Worm (Caenorhabditis elegans) whole organism, late embryonic: ENCODE results near the gene bbln-1.

ENCODE experiments used
- F13H6.1 ChIP-seq: sonication (generic microtip); optimal IDR thresholded peaks from 2 replicates; lab custom pipeline; 2016; ENCODE audit warnings: missing genetic modification characterization, missing compliant biosample characterization
- Y22D7AL.16 ChIP-seq: sonication (generic microtip); optimal IDR thresholded peaks from 2 replicates; lab custom pipeline; 2016; ENCODE audit warnings: missing genetic modification characterization, missing compliant biosample characterization
- ahr-1 ChIP-seq: sonication (generic microtip); optimal IDR thresholded peaks from 2 replicates; lab custom pipeline; 2016; ENCODE audit warnings: missing genetic modification characterization, missing compliant biosample characterization
- ama-1 ChIP-seq: fragments of 150-350 bp; optimal IDR thresholded peaks from 2 replicates; lab custom pipeline; 2014
- ceh-14 ChIP-seq: sonication (generic microtip); optimal IDR thresholded peaks from 2 replicates; lab custom pipeline; 2016; ENCODE audit warnings: missing genotype, missing genetic modification characterization, missing compliant biosample characterization
- ceh-18 ChIP-seq: sonication (generic microtip); optimal IDR thresholded peaks from 2 replicates; lab custom pipeline; 2016; ENCODE audit warnings: missing genetic modification characterization, missing compliant biosample characterization
- ceh-19 ChIP-seq: fragments of 200-800 bp; sonication (Bioruptor generic); optimal IDR thresholded peaks from 2 replicates; lab custom pipeline; 2018; ENCODE audit warnings: mild to moderate bottlenecking, missing genetic modification characterization, missing compliant biosample characterization
- ceh-2 ChIP-seq: sonication (generic microtip); optimal IDR thresholded peaks from 2 replicates; lab custom pipeline; 2016; ENCODE audit warnings: missing genotype, missing genetic modification characterization, missing compliant biosample characterization
- ceh-24 ChIP-seq: sonication (generic microtip); optimal IDR thresholded peaks from 2 replicates; lab custom pipeline; 2016; ENCODE audit warnings: mild to moderate bottlenecking, missing genetic modification characterization, missing compliant biosample characterization
- ceh-30 ChIP-seq: fragments of 150-350 bp; optimal IDR thresholded peaks from 2 replicates; lab custom pipeline; 2014; ENCODE audit warnings: missing biosample characterization, missing genetic modification characterization
- ceh-31 ChIP-seq: sonication (generic microtip); optimal IDR thresholded peaks from 2 replicates; lab custom pipeline; 2016; ENCODE audit warnings: missing genetic modification characterization, missing compliant biosample characterization
- ceh-34 ChIP-seq: sonication (generic microtip); optimal IDR thresholded peaks from 2 replicates; lab custom pipeline; 2016; ENCODE audit warnings: mild to moderate bottlenecking, missing genetic modification characterization, missing compliant biosample characterization
- ceh-45 ChIP-seq: fragments of 200-800 bp; sonication (Bioruptor generic); IDR thresholded peaks from 2 replicates; pipeline ENCODE4 v1.3.6; 2022; ENCODE audit warnings: missing genetic modification reagents, missing genetic modification characterization, missing compliant biosample characterization
- ceh-9 ChIP-seq: sonication (generic microtip); optimal IDR thresholded peaks from 2 replicates; lab custom pipeline; 2016; ENCODE audit warnings: mild to moderate bottlenecking, missing genetic modification characterization, inconsistent platforms, missing compliant biosample characterization
- che-1 ChIP-seq: sonication (generic microtip); optimal IDR thresholded peaks from 2 replicates; lab custom pipeline; 2016; ENCODE audit warnings: mild to moderate bottlenecking, missing genetic modification characterization, missing compliant biosample characterization
- elt-2 ChIP-seq: sonication (generic microtip); optimal IDR thresholded peaks from 2 replicates; lab custom pipeline; 2016; ENCODE audit warnings: missing genetic modification reagents, missing genetic modification characterization, missing compliant biosample characterization
- fkh-10 ChIP-seq: fragments of 150-350 bp; optimal IDR thresholded peaks from 2 replicates; lab custom pipeline; 2014; ENCODE audit warnings: missing biosample characterization, missing genetic modification reagents, missing genetic modification characterization
- fkh-6 ChIP-seq: sonication (generic microtip); optimal IDR thresholded peaks from 2 replicates; lab custom pipeline; 2016; ENCODE audit warnings: missing genetic modification characterization, missing compliant biosample characterization
- hlh-15 ChIP-seq: sonication (generic microtip); optimal IDR thresholded peaks from 2 replicates; lab custom pipeline; 2016; ENCODE audit warnings: missing genetic modification characterization, missing compliant biosample characterization
- hlh-30 ChIP-seq: sonication (generic microtip); optimal IDR thresholded peaks from 2 replicates; lab custom pipeline; 2017; ENCODE audit warnings: antibody characterized with exemption, missing genetic modification characterization, missing compliant biosample characterization; ENCODE audit not compliant: insufficient read depth
- hlh-6 ChIP-seq: sonication (generic microtip); optimal IDR thresholded peaks from 2 replicates; lab custom pipeline; 2016; ENCODE audit warnings: missing genotype, missing genetic modification characterization, missing compliant biosample characterization
- lim-6 ChIP-seq: sonication (generic microtip); optimal IDR thresholded peaks from 2 replicates; lab custom pipeline; 2016; ENCODE audit warnings: missing genetic modification characterization, missing compliant biosample characterization
- lin-11 ChIP-seq: fragments of 200-800 bp; sonication (Bioruptor generic); optimal IDR thresholded peaks from 2 replicates; lab custom pipeline; 2018; ENCODE audit warnings: mild to moderate bottlenecking, missing genetic modification characterization, missing compliant biosample characterization
- madf-2 ChIP-seq: sonication (generic microtip); optimal IDR thresholded peaks from 2 replicates; lab custom pipeline; 2017; ENCODE audit warnings: missing genetic modification characterization, missing compliant biosample characterization
- mec-3 ChIP-seq: sonication (generic microtip); optimal IDR thresholded peaks from 2 replicates; lab custom pipeline; 2016; ENCODE audit warnings: borderline replicate concordance, missing genetic modification characterization, missing compliant biosample characterization
- nfya-1 ChIP-seq: sonication (generic microtip); optimal IDR thresholded peaks from 2 replicates; lab custom pipeline; 2017; ENCODE audit warnings: missing genetic modification characterization, mild to moderate bottlenecking, missing compliant biosample characterization, antibody characterized with exemption, moderate library complexity
- nhr-232 ChIP-seq: sonication (generic microtip); optimal IDR thresholded peaks from 2 replicates; lab custom pipeline; 2016; ENCODE audit warnings: missing genetic modification characterization, missing compliant biosample characterization
- npax-4 ChIP-seq: sonication (generic microtip); optimal IDR thresholded peaks from 2 replicates; lab custom pipeline; 2016; ENCODE audit warnings: missing genetic modification characterization, missing compliant biosample characterization
- odd-2 ChIP-seq: sonication (generic microtip); optimal IDR thresholded peaks from 2 replicates; lab custom pipeline; 2017; ENCODE audit warnings: antibody characterized with exemption, mild to moderate bottlenecking, missing genetic modification characterization, missing compliant biosample characterization
- pag-3 ChIP-seq: sonication (generic microtip); optimal IDR thresholded peaks from 2 replicates; lab custom pipeline; 2016; ENCODE audit warnings: missing compliant biosample characterization, missing genetic modification characterization, borderline replicate concordance
- pat-9 ChIP-seq: fragments of 200-800 bp; sonication (Bioruptor generic); optimal IDR thresholded peaks from 2 replicates; lab custom pipeline; 2018; ENCODE audit warnings: mild to moderate bottlenecking, missing genetic modification characterization, moderate library complexity, missing compliant biosample characterization
- pax-1 ChIP-seq: fragments of 150-350 bp; optimal IDR thresholded peaks from 2 replicates; lab custom pipeline; 2014; ENCODE audit warnings: missing biosample characterization, missing genetic modification characterization
- pros-1 ChIP-seq: fragments of 150-350 bp; optimal IDR thresholded peaks from 2 replicates; lab custom pipeline; 2014; ENCODE audit warnings: missing biosample characterization, missing genetic modification reagents, missing genetic modification characterization
- rnt-1 ChIP-seq: sonication (generic microtip); optimal IDR thresholded peaks from 2 replicates; lab custom pipeline; 2016; ENCODE audit warnings: missing genetic modification characterization, missing compliant biosample characterization
- sox-2 ChIP-seq: fragments of 200-800 bp; sonication (Bioruptor generic); IDR thresholded peaks from 2 replicates; pipeline ENCODE4 v1.3.6; 2022; ENCODE audit warnings: missing genetic modification reagents, missing genetic modification characterization, missing compliant biosample characterization
- tbx-2 ChIP-seq: sonication (generic microtip); optimal IDR thresholded peaks from 2 replicates; lab custom pipeline; 2016; ENCODE audit warnings: missing genetic modification characterization, missing compliant biosample characterization
- unc-3 ChIP-seq, 2 experiments: fragments of 200-800 bp in 1 of 2; sonication (Bioruptor generic) in 1 of 2; sonication (generic microtip) in 1 of 2; conservative IDR thresholded peaks in 1 of 2; optimal IDR thresholded peaks in 1 of 2; 2 replicates each; pipeline versions ENCODE4 v1.3.6 to Lab custom; 2016 to 2022; ENCODE audit warnings: missing compliant biosample characterization in 2 of 2, missing genetic modification characterization in 2 of 2, missing genetic modification reagents in 1 of 2
- unc-42 ChIP-seq: sonication (generic microtip); optimal IDR thresholded peaks from 2 replicates; lab custom pipeline; 2016; ENCODE audit warnings: missing genotype, missing genetic modification characterization, missing compliant biosample characterization
- unc-55 ChIP-seq: sonication (generic microtip); optimal IDR thresholded peaks from 2 replicates; lab custom pipeline; 2017; ENCODE audit warnings: missing biosample characterization, missing genetic modification reagents, missing genetic modification characterization
- unc-86 ChIP-seq: sonication (generic microtip); optimal IDR thresholded peaks from 2 replicates; lab custom pipeline; 2016; ENCODE audit warnings: missing genetic modification characterization, missing compliant biosample characterization

The bbln-1 gene

DNA sequence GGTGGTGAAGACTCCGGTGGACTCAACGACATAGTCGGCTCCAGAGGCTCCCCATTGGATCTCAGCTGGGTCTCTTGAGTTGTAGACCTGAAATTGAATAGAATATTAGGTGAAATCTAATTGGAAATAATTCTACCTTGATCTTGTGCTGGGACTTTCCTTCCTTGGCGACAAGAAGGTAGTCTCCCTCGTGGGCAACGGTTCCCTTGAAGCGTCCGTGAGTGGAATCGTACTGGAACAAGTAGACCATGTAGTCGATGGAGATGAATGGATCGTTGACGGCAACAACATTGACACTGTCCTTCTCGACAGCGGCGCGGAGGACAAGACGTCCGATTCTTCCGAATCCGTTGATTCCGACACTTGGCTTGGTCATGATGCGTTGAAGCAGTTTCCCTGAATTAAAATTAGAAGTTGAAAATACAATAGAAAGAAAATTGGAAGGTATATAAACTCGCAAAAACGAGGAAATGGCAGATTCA lies 39.3 kb downstream of the bbln-1 start, which contains the start of gene gpd-3:
TSS of gene gpd-3 (minus strand) at position 396 of the 482 bp plus-strand sequence.
- no peak for TF ChIP-seq lin-11 (tag; lab: Kevin White, UChicago)
- TF ChIP-seq ceh-34: no peak
- no peak for TF ChIP-seq unc-86 (tag; lab: Kevin White, UChicago)
- no peak for TF ChIP-seq nfya-1 (tag; lab: Kevin White, UChicago)
- no peak for TF ChIP-seq ceh-45 (GFP tag; lab: Robert Waterston, UW)
- no peak for TF ChIP-seq ceh-14 (tag; lab: Kevin White, UChicago)
- no peak for TF ChIP-seq unc-42 (tag; lab: Kevin White, UChicago)

ce11 chrX:3111687-3112086 lies 40.6 kb downstream of the bbln-1 start:
- TF ChIP-seq unc-55 (GFP tag; lab: Kevin White, UChicago): peak; percentile 12
- no peak for TF ChIP-seq pag-3 (tag; lab: Kevin White, UChicago)
- peak; percentile 14 for TF ChIP-seq unc-42 (tag; lab: Kevin White, UChicago)
- TF ChIP-seq, all 69 proteins: peak for 2

DNA sequence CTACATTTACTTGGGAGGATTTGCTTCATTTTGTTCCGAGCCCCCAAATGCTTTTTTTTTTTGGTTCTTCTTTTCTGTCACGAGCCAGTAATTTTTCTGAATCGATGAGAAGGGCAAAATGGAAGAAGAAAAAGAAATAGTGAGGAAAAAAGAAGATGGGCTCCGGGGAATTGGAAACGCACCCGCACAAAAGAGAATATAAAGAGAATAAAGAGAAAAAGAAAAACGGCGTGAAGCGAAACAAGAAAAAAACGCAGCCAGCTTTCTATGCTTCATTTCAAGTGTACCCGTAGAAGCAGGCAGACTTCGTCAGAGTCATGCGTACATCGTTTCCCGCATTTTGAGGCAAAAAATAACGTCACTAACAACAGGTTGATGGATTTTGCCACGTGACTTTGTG lies 41.2 kb downstream of the bbln-1 start:
- peak; percentile 71 for TF ChIP-seq unc-42 (tag; lab: Kevin White, UChicago)
- TF ChIP-seq ceh-31: no peak
- no peak for TF ChIP-seq unc-3 (GFP tag; conservative IDR thresholded peaks at IDR 0.05; lab: Robert Waterston, UW)
- TF ChIP-seq unc-3 (tag; optimal IDR thresholded peaks at IDR 0.05; lab: Kevin White, UChicago): peak; percentile 4

DNA sequence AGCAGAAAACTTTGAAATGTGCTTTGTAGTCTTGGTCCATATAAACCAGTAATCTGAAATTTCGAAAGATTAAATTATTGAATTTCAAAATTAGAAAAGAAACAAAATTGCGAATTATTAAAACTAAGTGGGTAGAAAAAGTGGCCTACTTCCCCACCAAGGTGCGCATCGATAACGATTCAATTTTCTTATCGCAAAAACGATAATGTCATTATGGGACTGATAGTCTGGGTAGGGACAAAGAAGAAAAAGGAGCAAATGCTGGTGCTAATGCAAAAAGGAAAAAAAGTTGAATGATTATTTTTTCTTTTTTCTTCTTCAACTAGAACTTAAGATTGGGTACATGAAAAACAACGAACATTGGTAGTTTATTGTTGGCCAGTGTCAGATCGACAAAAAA lies 41.7 kb downstream of the bbln-1 start, which contains the start of gene gpcp-1:
TSS of gene gpcp-1 (minus strand) at position 53 of the 400 bp plus-strand sequence.
- TF ChIP-seq pag-3 (tag; lab: Kevin White, UChicago) (no peak), tbx-2 (no peak), pat-9 (tag; lab: Kevin White, UChicago) (no peak), nhr-232 (tag; lab: Kevin White, UChicago) (no peak), F13H6.1 (tag; lab: Kevin White, UChicago) (no peak), elt-2 (tag; lab: Kevin White, UChicago) (peak; percentile 91)

DNA sequence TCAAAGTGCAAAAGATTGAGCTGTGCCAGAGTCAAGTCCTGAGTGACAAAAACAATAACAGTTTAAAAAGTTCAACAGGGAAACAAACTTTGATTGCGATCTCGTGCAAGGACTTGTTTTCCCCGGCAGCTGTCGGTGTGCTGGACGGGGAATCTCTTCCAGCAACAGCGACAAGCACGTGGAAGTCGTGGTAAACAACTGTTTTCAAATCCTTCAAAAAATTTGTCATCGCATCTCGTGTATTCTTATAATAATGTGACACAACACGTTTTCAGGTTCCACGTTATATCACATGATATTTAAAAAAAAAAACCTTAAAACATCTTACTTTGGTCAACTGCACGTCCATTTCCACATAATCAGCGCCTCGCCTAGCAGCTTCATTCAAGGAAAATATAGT lies 43.7 kb downstream of the bbln-1 start:
- no peak for TF ChIP-seq sox-2 (GFP tag; lab: Robert Waterston, UW)
- TF ChIP-seq odd-2 (tag; lab: Kevin White, UChicago): no peak
- TF ChIP-seq ama-1: no peak
- no peak for TF ChIP-seq npax-4
- TF ChIP-seq lin-11 (tag; lab: Kevin White, UChicago): no peak
- TF ChIP-seq che-1 (tag; lab: Kevin White, UChicago): no peak
- no peak for TF ChIP-seq ceh-19 (GFP tag; lab: Kevin White, UChicago)
- no peak for TF ChIP-seq ceh-30 (tag; lab: Kevin White, UChicago)
- no peak for TF ChIP-seq fkh-6 (tag; lab: Kevin White, UChicago)
- TF ChIP-seq mec-3 (tag; lab: Kevin White, UChicago): no peak
- TF ChIP-seq lim-6: no peak
- TF ChIP-seq ceh-2 (tag; lab: Kevin White, UChicago): no peak
- no peak for TF ChIP-seq ceh-24 (tag; lab: Kevin White, UChicago)
- no peak for TF ChIP-seq pros-1 (tag; lab: Kevin White, UChicago)
- no peak for TF ChIP-seq fkh-10
- TF ChIP-seq Y22D7AL.16 (tag; lab: Kevin White, UChicago): no peak
- TF ChIP-seq, all 69 proteins: peak for 0

DNA sequence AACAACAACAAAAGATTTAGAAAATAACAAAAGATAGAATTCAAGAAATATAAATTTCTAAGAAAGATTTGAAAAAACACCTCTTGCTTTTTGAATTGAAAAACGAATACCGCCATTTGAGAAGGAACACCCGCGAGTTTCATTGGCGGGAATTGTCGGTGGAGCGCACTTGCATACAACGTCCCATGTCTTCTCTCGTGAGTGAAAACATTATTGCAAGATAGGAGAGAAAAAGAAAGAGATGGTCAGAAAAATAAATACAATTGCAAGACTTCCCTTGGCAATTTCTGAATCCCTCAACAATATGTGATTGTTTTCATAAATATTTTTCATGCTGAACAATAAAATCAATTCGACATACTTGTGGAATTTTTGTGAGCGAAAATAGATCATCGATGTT lies 46.1 kb downstream of the bbln-1 start, which contains the start of gene K10B3.5:
TSS of gene K10B3.5 (minus strand) at position 343 of the 400 bp plus-strand sequence.
- TF ChIP-seq nhr-232 (tag; lab: Kevin White, UChicago): no peak
- no peak for TF ChIP-seq lim-6
- peak; percentile 34 for TF ChIP-seq ceh-18
- peak; percentile 48 for TF ChIP-seq ceh-34
- TF ChIP-seq ama-1: no peak
- TF ChIP-seq mec-3 (tag; lab: Kevin White, UChicago): no peak
- no peak for TF ChIP-seq madf-2 (tag; lab: Kevin White, UChicago)
- TF ChIP-seq hlh-6: no peak
- TF ChIP-seq ceh-9 (tag; lab: Kevin White, UChicago): no peak
- peak; percentile 59 for TF ChIP-seq nfya-1 (tag; lab: Kevin White, UChicago)
- TF ChIP-seq rnt-1 (tag; lab: Kevin White, UChicago): peak; percentile 17
- no peak for TF ChIP-seq ahr-1 (tag; lab: Kevin White, UChicago)
- TF ChIP-seq ceh-31: peak; percentile 59
- TF ChIP-seq Y22D7AL.16 (tag; lab: Kevin White, UChicago): no peak
- peak; percentile 44 for TF ChIP-seq pax-1 (tag; lab: Kevin White, UChicago)
- TF ChIP-seq unc-42 (tag; lab: Kevin White, UChicago): peak; percentile 33
- TF ChIP-seq hlh-15: no peak
- no peak for TF ChIP-seq pat-9 (tag; lab: Kevin White, UChicago)
- TF ChIP-seq ceh-2 (tag; lab: Kevin White, UChicago): no peak
- TF ChIP-seq elt-2 (tag; lab: Kevin White, UChicago): peak; percentile 19
- TF ChIP-seq hlh-30: peak; percentile 89
